Worm (Caenorhabditis elegans) whole organism, midembryonic: Measurements from ENCODE around the gene D1053.4.

ENCODE experiments used
- T22C8.4 ChIP-seq: fragments of 200-800 bp; sonication (Bioruptor generic); IDR thresholded peaks from 2 replicates; pipeline ENCODE4 v1.3.6; 2022; ENCODE audit warnings: missing genetic modification characterization, missing compliant biosample characterization
- cog-1 ChIP-seq: sonication (generic microtip); optimal IDR thresholded peaks from 2 replicates; lab custom pipeline; 2016; ENCODE audit warnings: missing genetic modification characterization, missing compliant biosample characterization
- flt-1 ChIP-seq: fragments of 200-800 bp; sonication (Bioruptor generic); IDR thresholded peaks from 2 replicates; pipeline ENCODE4 v1.3.6; 2022; ENCODE audit warnings: missing genetic modification characterization, missing compliant biosample characterization
- klf-2 ChIP-seq: fragments of 200-800 bp; sonication (Bioruptor generic); conservative IDR thresholded peaks from 2 replicates; pipeline ENCODE4 v1.3.6; 2022; ENCODE audit warnings: missing genetic modification reagents, missing genetic modification characterization, missing compliant biosample characterization
- med-1 ChIP-seq: sonication (generic microtip); optimal IDR thresholded peaks from 2 replicates; lab custom pipeline; 2017; ENCODE audit warnings: missing genetic modification characterization, mild to moderate bottlenecking, missing compliant biosample characterization, antibody characterized with exemption, missing genetic modification reagents; ENCODE audit not compliant: insufficient read depth
- ref-1 ChIP-seq: fragments of 200-800 bp; sonication (Bioruptor generic); conservative IDR thresholded peaks from 2 replicates; pipeline ENCODE4 v1.3.6; 2022; ENCODE audit warnings: missing genetic modification reagents, missing genetic modification characterization, missing compliant biosample characterization
- tab-1 ChIP-seq: fragments of 200-800 bp; sonication (Bioruptor generic); IDR thresholded peaks from 2 replicates; pipeline ENCODE4 v1.3.6; 2022; ENCODE audit warnings: missing genetic modification characterization, missing compliant biosample characterization
- ztf-23 ChIP-seq: fragments of 200-800 bp; sonication (Bioruptor generic); IDR thresholded peaks from 2 replicates; pipeline ENCODE4 v1.3.6; 2022; ENCODE audit warnings: missing genetic modification reagents, missing genetic modification characterization, missing compliant biosample characterization
- ztf-29 ChIP-seq: fragments of 200-800 bp; sonication (Bioruptor generic); IDR thresholded peaks from 2 replicates; pipeline ENCODE4 v1.3.6; 2022; ENCODE audit warnings: missing genetic modification reagents, missing genetic modification characterization, missing compliant biosample characterization

D1053.4 gene

DNA sequence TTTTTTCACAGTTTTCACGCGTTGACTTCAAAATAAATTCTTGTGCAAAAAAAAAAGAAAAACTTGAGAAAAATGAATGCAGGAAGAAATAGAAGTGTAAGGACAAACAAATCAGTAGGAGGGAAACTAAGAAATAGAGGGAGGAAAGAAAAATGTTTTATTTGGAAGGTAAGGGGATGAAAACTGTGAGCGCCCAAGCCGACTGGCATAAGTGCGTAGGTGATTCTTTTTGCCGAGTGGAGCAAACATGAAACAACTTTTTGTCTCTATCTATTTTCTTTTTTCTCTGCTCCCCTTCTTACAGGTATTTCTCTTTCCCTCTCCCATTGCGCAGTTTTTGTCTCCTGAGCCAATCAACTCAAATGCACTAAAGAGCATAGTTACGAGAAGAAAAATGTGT, 4.8 kb downstream of the D1053.4 start:
- no peak for TF ChIP-seq ztf-23
- no peak for TF ChIP-seq T22C8.4 (GFP tag; lab: Robert Waterston, UW)
- no peak for TF ChIP-seq ref-1
- no peak for TF ChIP-seq ztf-29 (GFP tag; lab: Robert Waterston, UW)
- no peak for TF ChIP-seq med-1
- no peak for TF ChIP-seq flt-1
- TF ChIP-seq klf-2 = no peak
- no peak for TF ChIP-seq tab-1 (GFP tag; lab: Robert Waterston, UW)
- TF ChIP-seq cog-1 = no peak

- TF ChIP-seq cog-1 (no peak), med-1 (no peak), klf-2 (no peak), tab-1 (GFP tag; lab: Robert Waterston, UW) (no peak), ztf-29 (GFP tag; lab: Robert Waterston, UW) (no peak), T22C8.4 (GFP tag; lab: Robert Waterston, UW) (no peak), flt-1 (no peak), ztf-23 (no peak), ref-1 (no peak)
Observed at ce11 chrX:11716463-11716960, 7.1 kb downstream of the D1053.4 start, which contains the start of gene C44C10.9. C44C10.9 (minus strand) TSS chrX:11716513.

- no peak for TF ChIP-seq ztf-23
- TF ChIP-seq cog-1 = no peak
- no peak for TF ChIP-seq ref-1
- no peak for TF ChIP-seq tab-1 (GFP tag; lab: Robert Waterston, UW)
- TF ChIP-seq T22C8.4 (GFP tag; lab: Robert Waterston, UW) = no peak
- TF ChIP-seq klf-2 = no peak
- no peak for TF ChIP-seq med-1
- TF ChIP-seq ztf-29 (GFP tag; lab: Robert Waterston, UW) = no peak
- TF ChIP-seq flt-1 = no peak
Observed at ce11 chrX:11712230-11712853, 11.3 kb downstream of the D1053.4 start, which contains the start of gene col-180. col-180 (minus strand) TSS chrX:11712280.

ce11 chrX:11711437-11712080, 12.0 kb downstream of the D1053.4 start:
- TF ChIP-seq ztf-23 (no peak), ztf-29 (GFP tag; lab: Robert Waterston, UW) (no peak), T22C8.4 (GFP tag; lab: Robert Waterston, UW) (no peak), cog-1 (no peak), ref-1 (no peak), tab-1 (GFP tag; lab: Robert Waterston, UW) (no peak), flt-1 (no peak), klf-2 (no peak), med-1 (no peak)

DNA sequence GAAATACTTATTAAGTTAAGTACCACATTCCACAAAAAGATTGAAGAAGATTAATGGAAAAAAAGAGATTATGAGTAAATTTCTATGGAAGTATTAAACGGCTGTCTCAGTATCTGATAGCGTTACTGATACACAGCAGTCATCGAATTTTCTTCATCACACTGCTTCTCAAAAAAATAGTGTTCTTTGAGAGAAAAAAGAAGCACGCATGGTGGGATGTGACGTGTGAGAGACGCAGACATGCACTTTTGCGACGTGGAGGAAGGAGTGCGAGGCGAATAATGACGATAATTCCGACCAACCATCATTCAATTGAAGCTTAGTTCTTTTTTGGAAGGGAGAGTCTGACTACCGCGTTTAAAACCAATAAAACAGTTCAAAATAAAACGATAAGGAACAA, 13.4 kb downstream of the D1053.4 start, which contains the start of gene C44C10.11:
Gene C44C10.11 (minus strand): TSS at position 115 of the 400 bp plus-strand sequence.
- TF ChIP-seq klf-2 = no peak

DNA sequence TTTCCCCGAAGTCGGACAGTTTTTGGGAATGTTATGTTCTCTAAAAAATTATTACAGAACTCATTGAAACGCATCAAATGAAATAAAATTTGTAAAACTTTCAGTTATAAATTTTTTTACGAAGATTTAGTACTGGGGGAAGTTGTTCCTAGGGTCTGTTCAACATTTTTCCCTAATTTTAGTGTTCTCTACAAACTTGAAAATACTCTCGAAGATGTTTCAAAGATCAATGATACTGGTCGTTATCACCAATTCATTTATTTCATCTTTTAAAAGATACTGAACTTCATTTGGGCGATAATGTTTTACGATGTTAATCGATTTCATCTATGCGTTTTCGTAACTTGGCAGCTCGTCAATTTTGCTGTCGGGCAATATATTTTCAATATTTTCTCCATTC, 21.4 kb downstream of the D1053.4 start, which contains the start of gene C44C10.3:
Gene C44C10.3 (plus strand): TSS at position 301 of the 400 bp plus-strand sequence.
- no peak for TF ChIP-seq ref-1

DNA sequence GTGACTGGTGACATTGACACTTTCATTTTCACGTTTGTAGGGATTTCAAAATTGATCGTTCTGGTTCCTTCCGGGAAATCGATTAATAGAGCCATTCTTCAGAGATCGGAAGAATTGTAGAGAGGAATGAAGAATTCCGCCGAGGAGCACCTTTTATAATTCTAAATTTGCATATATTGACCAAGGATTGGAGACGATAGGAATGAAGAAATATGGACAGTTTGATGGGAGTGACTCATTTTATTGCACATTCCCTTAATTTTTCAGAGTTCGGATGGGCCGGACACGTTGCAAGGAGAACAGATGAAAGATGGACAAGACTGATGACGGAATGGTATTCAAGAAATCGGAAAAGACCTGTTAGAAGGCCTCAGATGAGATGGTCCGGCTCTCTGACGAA, 23.3 kb downstream of the D1053.4 start, which contains the start of gene C44C10.15:
Gene C44C10.15 (minus strand): TSS at position 101 of the 400 bp plus-strand sequence.
- TF ChIP-seq ztf-23 (no peak), flt-1 (no peak), cog-1 (no peak), ztf-29 (GFP tag; lab: Robert Waterston, UW) (no peak), med-1 (no peak), klf-2 (no peak), tab-1 (GFP tag; lab: Robert Waterston, UW) (no peak), T22C8.4 (GFP tag; lab: Robert Waterston, UW) (no peak), ref-1 (no peak)

- no peak for TF ChIP-seq ztf-23
Observed at ce11 chrX:11696696-11697095, 26.9 kb downstream of the D1053.4 start, which contains the start of gene C44C10.12. C44C10.12 (plus strand) TSS chrX:11696996.

DNA sequence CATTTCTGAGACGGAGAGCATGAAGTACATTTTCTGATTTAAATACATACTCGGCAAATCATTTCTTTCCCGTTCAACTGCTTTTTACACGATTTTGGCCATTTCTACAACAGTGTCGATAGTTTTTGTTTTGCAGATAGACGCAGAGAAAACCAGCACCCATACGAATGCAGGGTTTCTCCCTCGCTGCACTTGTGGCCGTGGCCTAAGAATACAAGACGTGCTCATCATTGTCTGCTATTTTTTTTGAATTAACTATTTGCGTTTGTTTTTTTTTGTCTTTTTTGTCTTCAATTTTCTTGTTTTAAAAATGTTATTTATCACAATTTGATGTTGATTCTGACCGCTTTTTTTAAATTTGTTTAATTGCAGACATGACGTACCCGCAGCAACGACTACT, 30.5 kb downstream of the D1053.4 start, which contains the start of gene smcl-1:
Gene smcl-1 (plus strand): TSS at position 373 of the 400 bp plus-strand sequence.
- TF ChIP-seq flt-1 (no peak), cog-1 (peak; percentile 16)

ce11 chrX:11690014-11690591, 33.5 kb downstream of the D1053.4 start, which contains the start of the genes C44C10.10 and C44C10.5:
C44C10.10 (plus strand) TSS chrX:11690314.
C44C10.5 (plus strand) TSS chrX:11690541.
- TF ChIP-seq T22C8.4 (GFP tag; lab: Robert Waterston, UW) = no peak
- no peak for TF ChIP-seq cog-1
- TF ChIP-seq klf-2 = no peak
- TF ChIP-seq ztf-29 (GFP tag; lab: Robert Waterston, UW) = no peak
- TF ChIP-seq flt-1 = no peak
- TF ChIP-seq ztf-23 = no peak
- no peak for TF ChIP-seq ref-1
- no peak for TF ChIP-seq med-1
- no peak for TF ChIP-seq tab-1 (GFP tag; lab: Robert Waterston, UW)

DNA sequence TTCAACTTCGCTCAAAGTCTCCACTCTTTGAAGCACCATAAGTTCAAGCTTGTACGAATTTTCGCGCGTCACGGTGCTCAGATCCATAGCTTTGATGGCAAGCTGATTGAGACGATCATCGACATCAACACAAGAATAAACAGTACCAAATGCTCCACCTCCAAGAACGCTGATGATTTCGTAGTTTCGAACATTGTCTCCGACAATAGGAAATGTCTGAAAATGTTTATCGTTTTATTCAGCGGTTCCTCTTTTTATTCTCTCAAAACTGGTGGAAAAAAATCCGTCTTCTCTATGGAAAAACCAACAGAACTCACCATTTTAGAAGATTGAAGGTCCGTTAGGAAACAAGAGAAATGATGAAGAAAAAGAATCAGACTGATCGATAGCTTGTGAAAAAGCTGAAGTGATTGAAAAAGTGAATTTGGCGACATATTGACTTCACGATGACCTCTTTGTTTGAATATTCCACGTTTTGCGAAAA, 35.7 kb downstream of the D1053.4 start, which contains the start of gene C44C10.7:
Gene C44C10.7 (minus strand): TSS at position 434 of the 484 bp plus-strand sequence.
- no peak for TF ChIP-seq cog-1
- no peak for TF ChIP-seq ztf-29 (GFP tag; lab: Robert Waterston, UW)
- no peak for TF ChIP-seq tab-1 (GFP tag; lab: Robert Waterston, UW)
- TF ChIP-seq flt-1 = no peak
- TF ChIP-seq ref-1 = no peak
- TF ChIP-seq med-1 = no peak
- TF ChIP-seq ztf-23 = no peak
- no peak for TF ChIP-seq T22C8.4 (GFP tag; lab: Robert Waterston, UW)
- TF ChIP-seq klf-2 = no peak
